Worm (Caenorhabditis elegans) whole organism, L4 larva: ENCODE results near the gene xbx-9.

Experiments
- D1046.2 ChIP-seq: fragments of 200-800 bp; sonication (Bioruptor generic); IDR thresholded peaks from 2 replicates; pipeline ENCODE4 v1.3.6; 2022; ENCODE audit warnings: missing genetic modification characterization, missing compliant biosample characterization
- R02D3.7 ChIP-seq: fragments of 150-350 bp; sonication (generic microtip); optimal IDR thresholded peaks from 3 replicates; lab custom pipeline; 2014; ENCODE audit warnings: missing biosample characterization, missing genetic modification characterization
- T20F7.1 ChIP-seq: fragments of 200-800 bp; sonication (Bioruptor generic); optimal IDR thresholded peaks from 2 replicates; lab custom pipeline; 2018; ENCODE audit warnings: mild to moderate bottlenecking, missing genetic modification characterization, missing compliant biosample characterization
- Y48G9A.11 ChIP-seq: fragments of 200-800 bp; sonication (Bioruptor generic); IDR thresholded peaks from 2 replicates; pipeline ENCODE4 v1.3.6; 2022; ENCODE audit warnings: missing genetic modification reagents, missing genetic modification characterization, missing compliant biosample characterization
- aha-1 ChIP-seq: fragments of 150-350 bp; peaks from one replicate; lab custom pipeline; 2014; ENCODE audit warnings: missing biosample characterization, missing genetic modification characterization
- ama-1 ChIP-seq: fragments of 150-350 bp; optimal IDR thresholded peaks from 2 replicates; lab custom pipeline; 2014; ENCODE audit warnings: inconsistent platforms, mixed read lengths
- ceh-20 ChIP-seq: fragments of 200-800 bp; sonication (Bioruptor generic); IDR thresholded peaks from 2 replicates; pipeline ENCODE4 v1.3.6; 2022; ENCODE audit warnings: missing genetic modification reagents, missing genetic modification characterization, missing compliant biosample characterization
- ceh-32 ChIP-seq: sonication (generic microtip); optimal IDR thresholded peaks from 2 replicates; lab custom pipeline; 2016; ENCODE audit warnings: mild to moderate bottlenecking, missing genetic modification characterization, missing compliant biosample characterization; ENCODE audit not compliant: poor library complexity
- ceh-62 ChIP-seq: sonication (generic microtip); optimal IDR thresholded peaks from 2 replicates; lab custom pipeline; 2017; ENCODE audit warnings: missing biosample characterization, missing genetic modification characterization
- ceh-82 ChIP-seq: sonication (generic microtip); optimal IDR thresholded peaks from 2 replicates; lab custom pipeline; 2017; ENCODE audit warnings: missing biosample characterization, missing genetic modification characterization
- dpl-1 ChIP-seq: fragments of 150-350 bp; optimal IDR thresholded peaks from 2 replicates; lab custom pipeline; 2014; ENCODE audit warnings: missing biosample characterization, missing genetic modification reagents, missing genetic modification characterization
- dve-1 ChIP-seq: sonication (generic microtip); optimal IDR thresholded peaks from 2 replicates; lab custom pipeline; 2017; ENCODE audit warnings: antibody characterized with exemption, mild to moderate bottlenecking, missing genetic modification characterization, missing compliant biosample characterization; ENCODE audit not compliant: insufficient read depth
- gei-8 ChIP-seq: fragments of 200-800 bp; sonication (Bioruptor generic); optimal IDR thresholded peaks from 2 replicates; lab custom pipeline; 2018; ENCODE audit warnings: mild to moderate bottlenecking, missing genetic modification characterization, missing compliant biosample characterization
- hlh-11 ChIP-seq: fragments of 200-800 bp; sonication (Bioruptor generic); optimal IDR thresholded peaks from 2 replicates; lab custom pipeline; 2018; ENCODE audit warnings: mild to moderate bottlenecking, missing genetic modification characterization, missing compliant biosample characterization
- hmg-1.1 ChIP-seq: fragments of 200-800 bp; sonication (Bioruptor generic); IDR thresholded peaks from 2 replicates; pipeline ENCODE4 v1.3.6; 2022; ENCODE audit warnings: missing genetic modification reagents, missing genetic modification characterization, missing compliant biosample characterization
- lin-13 ChIP-seq: fragments of 150-350 bp; optimal IDR thresholded peaks from 2 replicates; lab custom pipeline; 2014; ENCODE audit warnings: missing biosample characterization, missing genetic modification reagents, missing genetic modification characterization
- lin-38 ChIP-seq: fragments of 200-800 bp; sonication (Bioruptor generic); IDR thresholded peaks from 2 replicates; pipeline ENCODE4 v1.3.6; 2022; ENCODE audit warnings: missing genetic modification reagents, missing genetic modification characterization, missing compliant biosample characterization
- lir-3 ChIP-seq: sonication (generic microtip); optimal IDR thresholded peaks from 2 replicates; lab custom pipeline; 2016; ENCODE audit warnings: mild to moderate bottlenecking, missing genetic modification characterization, missing compliant biosample characterization
- mep-1 ChIP-seq: fragments of 150-350 bp; sonication (generic microtip); optimal IDR thresholded peaks from 3 replicates; lab custom pipeline; 2014; ENCODE audit warnings: missing biosample characterization, missing genetic modification characterization
- mxl-2 ChIP-seq: fragments of 200-800 bp; sonication (Bioruptor generic); conservative IDR thresholded peaks from 2 replicates; pipeline ENCODE4 v1.3.6; 2022; ENCODE audit warnings: missing genetic modification reagents, missing genetic modification characterization, missing compliant biosample characterization
- nhr-10 ChIP-seq: fragments of 150-350 bp; optimal IDR thresholded peaks from 2 replicates; lab custom pipeline; 2014; ENCODE audit warnings: missing biosample characterization, missing genetic modification characterization
- nhr-11 ChIP-seq: fragments of 150-350 bp; optimal IDR thresholded peaks from 2 replicates; lab custom pipeline; 2014; ENCODE audit warnings: missing biosample characterization, missing genetic modification characterization
- nhr-28 ChIP-seq: fragments of 150-350 bp; optimal IDR thresholded peaks from 2 replicates; lab custom pipeline; 2014; ENCODE audit warnings: missing biosample characterization, missing genetic modification characterization
- nhr-41 ChIP-seq: fragments of 200-800 bp; sonication (Bioruptor generic); IDR thresholded peaks from 2 replicates; pipeline ENCODE4 v1.3.6; 2022; ENCODE audit warnings: missing genetic modification reagents, missing genetic modification characterization, missing compliant biosample characterization
- nhr-48 ChIP-seq: sonication (generic microtip); optimal IDR thresholded peaks from 2 replicates; lab custom pipeline; 2016; ENCODE audit warnings: mild to moderate bottlenecking, missing genetic modification characterization, missing compliant biosample characterization
- nhr-77 ChIP-seq: fragments of 150-350 bp; optimal IDR thresholded peaks from 2 replicates; lab custom pipeline; 2014; ENCODE audit warnings: missing biosample characterization, missing genetic modification characterization
- php-3 ChIP-seq: fragments of 200-800 bp; sonication (Bioruptor generic); IDR thresholded peaks from 2 replicates; pipeline ENCODE4 v1.3.6; 2022; ENCODE audit warnings: missing genetic modification reagents, missing genetic modification characterization, missing compliant biosample characterization
- sdz-12 ChIP-seq: fragments of 200-800 bp; sonication (Bioruptor generic); optimal IDR thresholded peaks from 2 replicates; lab custom pipeline; 2018; ENCODE audit warnings: mild to moderate bottlenecking, missing genetic modification characterization, missing compliant biosample characterization
- snpc-1.2 ChIP-seq: fragments of 200-800 bp; sonication (Bioruptor generic); IDR thresholded peaks from 2 replicates; pipeline ENCODE4 v1.3.6; 2022; ENCODE audit warnings: missing genetic modification reagents, missing genetic modification characterization, missing compliant biosample characterization
- snpc-4 ChIP-seq: fragments of 150-350 bp; optimal IDR thresholded peaks from 2 replicates; lab custom pipeline; 2014; ENCODE audit warnings: missing biosample characterization, missing genetic modification characterization
- spr-1 ChIP-seq: sonication (generic microtip); optimal IDR thresholded peaks from 2 replicates; lab custom pipeline; 2016; ENCODE audit warnings: mild to moderate bottlenecking, missing genetic modification characterization, missing compliant biosample characterization
- tag-97 ChIP-seq: fragments of 200-800 bp; sonication (Bioruptor generic); IDR thresholded peaks from 2 replicates; pipeline ENCODE4 v1.3.6; 2022; ENCODE audit warnings: missing genetic modification characterization, missing compliant biosample characterization
- tra-1 ChIP-seq: fragments of 200-800 bp; sonication (Bioruptor generic); IDR thresholded peaks from 2 replicates; pipeline ENCODE4 v1.3.6; 2022; ENCODE audit warnings: missing genetic modification reagents, missing genetic modification characterization, missing compliant biosample characterization
- unc-62 ChIP-seq, 3 experiments: fragments of 150-350 bp in 1 of 3; sonication (generic microtip); optimal IDR thresholded peaks in 2 of 3; peaks in 1 of 3; 1 replicate in 1 of 3; 2 replicates in 2 of 3; lab custom pipeline; 2014 to 2017; ENCODE audit warnings: missing biosample characterization in 3 of 3, missing genetic modification characterization in 3 of 3, missing genetic modification reagents in 3 of 3, missing genotype in 1 of 3
- zfp-3 ChIP-seq: fragments of 200-800 bp; sonication (Bioruptor generic); conservative IDR thresholded peaks from 2 replicates; pipeline ENCODE4 v1.3.6; 2022; ENCODE audit warnings: missing genetic modification reagents, missing genetic modification characterization, missing compliant biosample characterization
- zip-2 ChIP-seq: fragments of 150-350 bp; optimal IDR thresholded peaks from 2 replicates; lab custom pipeline; 2014; ENCODE audit warnings: missing biosample characterization, missing genetic modification characterization
- ztf-11 ChIP-seq: fragments of 150-350 bp; optimal IDR thresholded peaks from 2 replicates; lab custom pipeline; 2014; ENCODE audit warnings: missing biosample characterization, missing genetic modification characterization

Gene xbx-9

DNA sequence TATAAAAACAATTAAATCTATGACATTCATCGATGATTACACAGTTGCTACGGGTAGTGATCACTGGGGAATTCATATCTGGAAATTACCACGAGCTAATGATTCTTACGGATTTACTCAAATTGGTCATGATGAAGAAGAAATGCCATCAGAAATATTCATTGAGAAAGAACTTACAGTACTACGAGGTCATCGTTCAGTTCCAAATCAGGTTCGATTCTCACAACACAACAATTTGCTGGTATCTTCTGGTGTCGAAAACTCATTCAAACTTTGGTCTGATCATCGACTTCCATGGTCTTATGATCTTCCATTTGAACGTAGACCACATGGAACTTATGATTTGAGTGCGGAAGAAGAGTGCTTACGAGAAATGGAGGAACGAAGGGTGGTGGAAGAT, 27.5 kb upstream of the xbx-9 start:
- TF ChIP-seq aha-1 (tag; lab: Kevin White, UChicago) (peak; percentile 80), lin-13 (no peak)

DNA sequence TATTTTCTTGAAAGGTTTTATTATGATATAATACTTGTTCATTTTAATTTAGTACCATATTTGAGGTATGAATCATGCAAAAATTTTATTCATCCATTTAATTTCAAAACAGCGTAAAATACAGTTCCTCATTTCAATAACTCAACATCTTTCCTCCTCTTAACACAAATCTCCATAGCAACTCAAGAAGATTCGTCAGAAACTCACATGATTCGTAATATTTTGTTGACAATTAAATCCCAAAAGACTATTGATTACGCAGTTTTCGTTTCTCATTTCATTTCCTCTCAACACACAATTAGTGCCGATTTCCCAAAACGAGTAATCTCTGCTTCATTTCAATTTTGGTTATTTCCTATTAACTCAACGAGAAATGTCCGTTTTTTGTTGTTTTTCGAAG, 25.7 kb upstream of the xbx-9 start, which contains the start of gene R11D1.2:
R11D1.2 (plus strand) TSS at position 301 of the 400 bp plus-strand sequence.
- no peak for TF ChIP-seq zfp-3 (GFP tag; lab: Robert Waterston, UW)
- TF ChIP-seq dpl-1 (GFP tag; lab: Kevin White, UChicago): no peak
- no peak for TF ChIP-seq nhr-28 (tag; lab: Kevin White, UChicago)

DNA sequence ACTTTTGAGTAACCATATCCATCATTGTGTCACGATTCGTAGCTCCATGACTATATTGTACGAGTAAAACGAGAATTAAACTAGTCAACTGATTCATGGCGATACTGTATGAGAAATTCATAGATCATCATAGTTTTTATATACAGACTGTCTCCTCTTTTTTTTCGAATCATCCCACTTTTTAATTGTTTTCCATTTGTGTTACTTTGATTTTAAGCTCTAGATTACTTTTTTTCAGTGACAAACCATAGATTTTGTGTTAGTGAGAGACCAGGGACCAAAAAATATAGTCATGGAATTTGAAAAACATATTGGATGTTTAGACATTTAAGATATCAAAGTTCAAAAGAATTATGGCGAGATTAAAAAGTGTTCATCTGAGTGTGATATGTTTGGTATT, 22.0 kb upstream of the xbx-9 start, which contains the start of gene R11D1.3:
R11D1.3 (minus strand) TSS at position 101 of the 400 bp plus-strand sequence.
- no peak for TF ChIP-seq php-3
- no peak for TF ChIP-seq D1046.2 (GFP tag; lab: Robert Waterston, UW)
- no peak for TF ChIP-seq ama-1 (lab: Kevin White, UChicago)
- no peak for TF ChIP-seq mep-1 (tag; lab: Kevin White, UChicago)
- no peak for TF ChIP-seq nhr-77
- no peak for TF ChIP-seq sdz-12
- TF ChIP-seq ceh-62 (tag; lab: Kevin White, UChicago): no peak
- no peak for TF ChIP-seq T20F7.1 (GFP tag; lab: Kevin White, UChicago)
- TF ChIP-seq hlh-11 (tag; lab: Kevin White, UChicago): no peak
- no peak for TF ChIP-seq ceh-20 (GFP tag; lab: Robert Waterston, UW)
- TF ChIP-seq ceh-32 (tag; lab: Kevin White, UChicago): no peak
- TF ChIP-seq mxl-2 (GFP tag; lab: Robert Waterston, UW): no peak
- TF ChIP-seq unc-62 (GFP tag; optimal IDR thresholded peaks at IDR 0.05 in 1 of 2; lab: Kevin White, UChicago): no peak
- no peak for TF ChIP-seq unc-62 (tag; optimal IDR thresholded peaks at IDR 0.05; lab: Kevin White, UChicago)
- no peak for TF ChIP-seq dve-1 (tag; lab: Kevin White, UChicago)
- no peak for TF ChIP-seq nhr-48 (tag; lab: Kevin White, UChicago)
- TF ChIP-seq snpc-1.2: no peak
- TF ChIP-seq snpc-4 (tag; lab: Kevin White, UChicago): no peak
- TF ChIP-seq tag-97: no peak
- TF ChIP-seq, all 104 proteins: peak for 0

DNA sequence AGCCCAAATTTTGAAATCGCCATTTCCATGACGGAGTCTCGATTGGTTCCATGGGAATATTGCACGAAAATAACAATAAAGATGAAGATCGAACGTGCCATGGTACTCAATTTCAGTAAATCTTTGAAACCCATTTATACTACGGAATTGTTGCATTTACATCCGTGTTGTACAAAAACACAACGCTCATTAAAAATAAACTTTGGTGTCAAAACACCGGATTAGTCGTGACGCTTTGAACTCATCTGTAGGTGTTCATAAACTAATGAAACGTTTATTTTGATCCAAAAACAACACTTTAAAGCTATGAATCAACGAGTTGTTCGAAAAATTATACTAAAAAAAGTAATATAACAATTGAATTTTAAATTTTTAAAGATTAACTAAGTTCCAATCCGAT, 19.9 kb upstream of the xbx-9 start, which contains the start of gene R11D1.4:
R11D1.4 (minus strand) TSS at position 101 of the 400 bp plus-strand sequence.
- TF ChIP-seq tra-1 (GFP tag; lab: Robert Waterston, UW) (no peak), spr-1 (tag; lab: Kevin White, UChicago) (no peak), nhr-10 (no peak), hmg-1.1 (no peak), zip-2 (no peak), Y48G9A.11 (GFP tag; lab: Robert Waterston, UW) (no peak), nhr-41 (GFP tag; lab: Robert Waterston, UW) (no peak), lin-38 (GFP tag; lab: Robert Waterston, UW) (no peak), php-3 (no peak)

DNA sequence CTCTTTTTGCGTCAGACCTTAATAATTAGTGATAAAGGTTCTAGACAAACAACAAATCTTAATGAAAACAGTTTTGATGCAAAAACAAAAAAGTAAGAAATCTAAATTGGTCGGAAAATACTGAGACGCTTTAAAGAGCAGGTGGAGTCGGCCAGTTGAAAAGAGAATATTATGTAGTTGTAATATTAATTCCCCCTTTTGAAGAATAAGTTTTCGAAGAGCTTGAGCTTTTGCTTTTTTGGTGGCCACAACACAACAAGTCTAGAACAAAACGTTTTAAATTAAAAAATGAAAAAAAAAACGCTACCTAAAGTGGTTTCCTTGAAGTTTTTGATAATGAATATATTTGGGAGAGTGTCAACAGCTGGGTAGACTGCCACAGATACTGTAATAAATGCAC, 17.6 kb upstream of the xbx-9 start, which contains the start of gene str-178:
str-178 (minus strand) TSS at position 101 of the 400 bp plus-strand sequence.
- TF ChIP-seq nhr-11 (tag; lab: Kevin White, UChicago): no peak
- no peak for TF ChIP-seq nhr-10
- no peak for TF ChIP-seq sdz-12
- TF ChIP-seq ceh-82: no peak
- TF ChIP-seq hlh-11 (tag; lab: Kevin White, UChicago): no peak

DNA sequence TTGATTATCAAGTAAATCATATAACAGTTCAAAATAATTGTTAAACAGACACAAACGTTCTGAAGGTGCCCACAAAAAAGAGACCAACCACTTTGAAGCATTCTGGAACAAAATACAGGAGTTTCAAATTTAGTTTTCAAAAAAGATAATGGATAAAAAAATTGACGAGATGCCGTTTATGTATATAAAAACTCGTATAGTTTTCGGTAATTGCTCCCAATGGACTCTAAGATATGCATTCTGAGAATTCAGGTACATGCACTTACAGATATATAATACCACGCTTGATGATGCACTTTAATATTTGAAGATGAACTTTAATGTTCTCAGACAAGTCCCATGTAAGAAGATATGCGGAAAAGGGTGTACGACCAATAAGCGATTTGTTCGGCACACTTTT, 15.4 kb upstream of the xbx-9 start, which contains the start of gene str-181:
str-181 (minus strand) TSS at position 101 of the 400 bp plus-strand sequence.
- TF ChIP-seq lir-3 (tag; lab: Kevin White, UChicago) (no peak), nhr-41 (GFP tag; lab: Robert Waterston, UW) (no peak), aha-1 (tag; lab: Kevin White, UChicago) (peak; percentile 56), gei-8 (no peak), D1046.2 (GFP tag; lab: Robert Waterston, UW) (no peak), R02D3.7 (tag; lab: Kevin White, UChicago) (no peak), ztf-11 (tag; lab: Kevin White, UChicago) (no peak)
